Fruit fly (Drosophila melanogaster) whole organism, adult: Measurements from ENCODE around the gene nac.
A peak's percentile ranks its signal among the peaks of the same experiment; 100 is the strongest.

Experiments used
- CG11617 ChIP-seq: fragments of 200-800 bp; sonication (Bioruptor generic); optimal IDR thresholded peaks from 2 replicates; lab custom pipeline; 2017; ENCODE audit warnings: mild to moderate bottlenecking, missing biosample characterization, missing genetic modification reagents, missing genetic modification characterization
- CG12768 ChIP-seq: fragments of 200-800 bp; sonication (Bioruptor generic); optimal IDR thresholded peaks from 2 replicates; lab custom pipeline; 2017; ENCODE audit warnings: missing biosample characterization, missing genetic modification characterization, mild to moderate bottlenecking, moderate library complexity, missing genetic modification reagents
- CG14711 ChIP-seq: fragments of 200-800 bp; sonication (Bioruptor generic); optimal IDR thresholded peaks from 2 replicates; lab custom pipeline; 2018; ENCODE audit warnings: missing biosample characterization, mild to moderate bottlenecking, missing genetic modification characterization, moderate library complexity
- CG1620 ChIP-seq: fragments of 200-800 bp; sonication (Bioruptor generic); optimal IDR thresholded peaks from 2 replicates; lab custom pipeline; 2016; ENCODE audit warnings: missing biosample characterization, missing genetic modification characterization
- CG33017 ChIP-seq: fragments of 200-800 bp; sonication (Bioruptor generic); optimal IDR thresholded peaks from 2 replicates; lab custom pipeline; 2018; ENCODE audit warnings: missing biosample characterization, mild to moderate bottlenecking, missing genetic modification characterization, moderate library complexity
- CG5204 ChIP-seq: fragments of 200-800 bp; sonication (Bioruptor generic); optimal IDR thresholded peaks from 2 replicates; lab custom pipeline; 2016; ENCODE audit warnings: missing biosample characterization, missing genetic modification characterization
- CG7045 ChIP-seq: fragments of 200-800 bp; sonication (Bioruptor generic); optimal IDR thresholded peaks from 2 replicates; lab custom pipeline; 2017; ENCODE audit warnings: missing biosample characterization, mild to moderate bottlenecking, missing genetic modification characterization
- CG7101 ChIP-seq: fragments of 200-800 bp; sonication (Bioruptor generic); optimal IDR thresholded peaks from 2 replicates; lab custom pipeline; 2018; ENCODE audit warnings: missing biosample characterization, mild to moderate bottlenecking, missing genetic modification characterization, moderate library complexity
- Clk ChIP-seq: fragments of 200-800 bp; sonication (Bioruptor generic); optimal IDR thresholded peaks from 2 replicates; lab custom pipeline; 2017; ENCODE audit warnings: missing biosample characterization, missing genetic modification characterization
- Crg-1 ChIP-seq: fragments of 200-800 bp; sonication (Bioruptor generic); optimal IDR thresholded peaks from 2 replicates; lab custom pipeline; 2016; ENCODE audit warnings: missing biosample characterization, missing genetic modification characterization
- Hr96 ChIP-seq: fragments of 200-800 bp; sonication (Bioruptor generic); optimal IDR thresholded peaks from 2 replicates; lab custom pipeline; 2016; ENCODE audit warnings: missing biosample characterization, missing genetic modification characterization
- Mnt ChIP-seq: fragments of 200-800 bp; sonication (Bioruptor generic); optimal IDR thresholded peaks from 2 replicates; lab custom pipeline; 2016; ENCODE audit warnings: missing biosample characterization, mild to moderate bottlenecking, missing genetic modification characterization
- bab1 ChIP-seq: fragments of 200-800 bp; sonication (Bioruptor generic); optimal IDR thresholded peaks from 3 replicates; lab custom pipeline; 2019; ENCODE audit warnings: missing biosample characterization, mild to moderate bottlenecking, missing genetic modification characterization, moderate library complexity
- cic ChIP-seq: fragments of 200-800 bp; sonication (Bioruptor generic); optimal IDR thresholded peaks from 2 replicates; lab custom pipeline; 2017; ENCODE audit warnings: missing biosample characterization, mild to moderate bottlenecking, missing genetic modification characterization, moderate library complexity
- cnc ChIP-seq, 2 experiments: fragments of >200 bp; optimal IDR thresholded peaks; 2 replicates each; lab custom pipeline; 2017
- kay ChIP-seq: fragments of 200-800 bp; sonication (Bioruptor generic); peaks from one replicate; lab custom pipeline; 2016; ENCODE audit warnings: missing biosample characterization, missing genetic modification characterization, borderline replicate concordance
- ovo ChIP-seq: fragments of 200-800 bp; sonication (Bioruptor generic); optimal IDR thresholded peaks from 2 replicates; lab custom pipeline; 2016; ENCODE audit warnings: missing biosample characterization, missing genetic modification characterization
- pad ChIP-seq: fragments of 200-800 bp; sonication (Bioruptor generic); optimal IDR thresholded peaks from 3 replicates; lab custom pipeline; 2017; ENCODE audit warnings: missing biosample characterization, missing genetic modification characterization, mild to moderate bottlenecking, moderate library complexity, missing genetic modification reagents
- tj ChIP-seq: fragments of 200-800 bp; sonication (Bioruptor generic); optimal IDR thresholded peaks from 3 replicates; lab custom pipeline; 2017; ENCODE audit warnings: missing biosample characterization, mild to moderate bottlenecking, missing genetic modification characterization, moderate library complexity
- toe ChIP-seq: fragments of 200-800 bp; sonication (Bioruptor generic); optimal IDR thresholded peaks from 2 replicates; lab custom pipeline; 2016; ENCODE audit warnings: missing biosample characterization, missing genetic modification characterization

nac gene

dm6 chr3R:8308515-8308959 is 4.7 kb upstream of the nac start, which contains the start of gene tex:
Gene tex (minus strand): TSS chr3R:8308645.
- no peak for TF ChIP-seq CG12768 (GFP tag; lab: Kevin White, UChicago)
- TF ChIP-seq Hr96 (GFP tag; lab: Kevin White, UChicago), result no peak
- TF ChIP-seq cic (GFP tag; lab: Kevin White, UChicago), result peak; percentile 24

- TF ChIP-seq CG7101 (tag; lab: Kevin White, UChicago) (no peak), Crg-1 (GFP tag; lab: Kevin White, UChicago) (no peak), cnc (optimal IDR thresholded peaks at IDR 0.05; lab: Kevin White, UChicago) (no peak), cic (GFP tag; lab: Kevin White, UChicago) (no peak), tj (no peak), kay (no peak), Hr96 (GFP tag; lab: Kevin White, UChicago) (no peak), ovo (GFP tag; lab: Kevin White, UChicago) (no peak), pad (GFP tag; lab: Kevin White, UChicago) (no peak), CG12768 (GFP tag; lab: Kevin White, UChicago) (no peak)
Observed at dm6 chr3R:8307283-8307682, 3.5 kb upstream of the nac start.

dm6 chr3R:8306927-8307261 is 3.1 kb upstream of the nac start:
- TF ChIP-seq ovo (GFP tag; lab: Kevin White, UChicago) (no peak), CG11617 (GFP tag; lab: Kevin White, UChicago) (no peak), bab1 (GFP tag; lab: Kevin White, UChicago) (no peak), CG7045 (GFP tag; lab: Kevin White, UChicago) (no peak), Clk (GFP tag; lab: Kevin White, UChicago) (no peak), CG7101 (tag; lab: Kevin White, UChicago) (no peak), cnc (optimal IDR thresholded peaks at IDR 0.05; lab: Kevin White, UChicago) (no peak), Mnt (GFP tag; lab: Kevin White, UChicago) (no peak), CG12768 (GFP tag; lab: Kevin White, UChicago) (no peak), CG5204 (GFP tag; lab: Kevin White, UChicago) (no peak), kay (no peak), pad (GFP tag; lab: Kevin White, UChicago) (no peak), Crg-1 (GFP tag; lab: Kevin White, UChicago) (no peak), tj (no peak), CG14711 (no peak), Hr96 (GFP tag; lab: Kevin White, UChicago) (no peak)

dm6 chr3R:8306188-8306926 is 2.5 kb upstream of the nac start:
- no peak for TF ChIP-seq cnc (optimal IDR thresholded peaks at IDR 0.05; lab: Kevin White, UChicago)
- peak; percentile 99 for TF ChIP-seq pad (GFP tag; lab: Kevin White, UChicago)
- no peak for TF ChIP-seq tj
- TF ChIP-seq CG14711, result no peak
- no peak for TF ChIP-seq CG1620 (GFP tag; lab: Kevin White, UChicago)
- no peak for TF ChIP-seq toe (GFP tag; lab: Kevin White, UChicago)
- TF ChIP-seq CG12768 (GFP tag; lab: Kevin White, UChicago), result peak; percentile 2
- TF ChIP-seq Hr96 (GFP tag; lab: Kevin White, UChicago), result no peak

dm6 chr3R:8305110-8305509 is 1.3 kb upstream of the nac start, which contains the start of gene Sgt1:
Gene Sgt1 (minus strand): TSS chr3R:8305274.
- TF ChIP-seq ovo (GFP tag; lab: Kevin White, UChicago) (peak; percentile 21), bab1 (GFP tag; lab: Kevin White, UChicago) (peak; percentile 53), CG5204 (GFP tag; lab: Kevin White, UChicago) (no peak), CG1620 (GFP tag; lab: Kevin White, UChicago) (peak; percentile 76), CG33017 (tag; lab: Kevin White, UChicago) (peak; percentile 29), CG7045 (GFP tag; lab: Kevin White, UChicago) (no peak), Clk (GFP tag; lab: Kevin White, UChicago) (peak; percentile 41), Crg-1 (GFP tag; lab: Kevin White, UChicago) (peak; percentile 74), CG14711 (peak; percentile 1), pad (GFP tag; lab: Kevin White, UChicago) (no peak), cic (GFP tag; lab: Kevin White, UChicago) (peak; percentile 64), kay (no peak), Mnt (GFP tag; lab: Kevin White, UChicago) (peak; percentile 66), Hr96 (GFP tag; lab: Kevin White, UChicago) (no peak), CG12768 (GFP tag; lab: Kevin White, UChicago) (peak; percentile 34), cnc (optimal IDR thresholded peaks at IDR 0.05; lab: Kevin White, UChicago) (no peak), CG11617 (GFP tag; lab: Kevin White, UChicago) (peak; percentile 11), toe (GFP tag; lab: Kevin White, UChicago) (peak; percentile 64), tj (no peak), CG7101 (tag; lab: Kevin White, UChicago) (peak; percentile 64)
